Worm (Caenorhabditis elegans) whole organism, late embryonic: ENCODE measurements around the gene ZK742.3.

ENCODE experiments used
- K02D7.2 ChIP-seq: sonication (generic microtip); optimal IDR thresholded peaks from 2 replicates; lab custom pipeline; 2017; ENCODE audit warnings: mild to moderate bottlenecking, missing genetic modification characterization, missing compliant biosample characterization
- pat-9 ChIP-seq: fragments of 200-800 bp; sonication (Bioruptor generic); optimal IDR thresholded peaks from 2 replicates; lab custom pipeline; 2018; ENCODE audit warnings: mild to moderate bottlenecking, missing genetic modification characterization, moderate library complexity, missing compliant biosample characterization

DNA sequence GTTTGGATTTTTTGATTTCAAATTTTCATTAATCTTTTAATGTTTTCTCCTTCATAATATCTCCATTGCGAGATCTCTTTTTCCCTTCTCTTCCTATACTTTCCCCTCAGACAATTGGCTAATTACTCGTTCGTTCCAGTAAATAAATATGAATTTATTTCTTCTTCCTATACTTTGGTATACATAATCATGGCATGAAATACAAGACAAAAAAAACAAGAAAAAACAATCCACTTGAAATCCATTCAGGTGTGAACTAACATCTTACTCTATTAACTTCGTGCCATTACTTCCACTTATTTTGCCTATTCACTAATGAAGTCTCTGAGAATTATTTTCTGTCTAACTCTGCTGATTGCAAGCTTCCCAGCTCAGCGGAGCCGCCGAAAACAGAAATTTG, 32.5 kb upstream of the ZK742.3 start, which contains the start of gene grd-8:
- TF ChIP-seq K02D7.2 (tag; lab: Kevin White, UChicago) (no peak), pat-9 (tag; lab: Kevin White, UChicago) (no peak)
